Fruit fly (Drosophila melanogaster): ENCODE measurements around the gene Afg3l2.
A peak's percentile ranks its signal among the peaks of the same experiment; 100 is the strongest.

Gene Afg3l2

DNA sequence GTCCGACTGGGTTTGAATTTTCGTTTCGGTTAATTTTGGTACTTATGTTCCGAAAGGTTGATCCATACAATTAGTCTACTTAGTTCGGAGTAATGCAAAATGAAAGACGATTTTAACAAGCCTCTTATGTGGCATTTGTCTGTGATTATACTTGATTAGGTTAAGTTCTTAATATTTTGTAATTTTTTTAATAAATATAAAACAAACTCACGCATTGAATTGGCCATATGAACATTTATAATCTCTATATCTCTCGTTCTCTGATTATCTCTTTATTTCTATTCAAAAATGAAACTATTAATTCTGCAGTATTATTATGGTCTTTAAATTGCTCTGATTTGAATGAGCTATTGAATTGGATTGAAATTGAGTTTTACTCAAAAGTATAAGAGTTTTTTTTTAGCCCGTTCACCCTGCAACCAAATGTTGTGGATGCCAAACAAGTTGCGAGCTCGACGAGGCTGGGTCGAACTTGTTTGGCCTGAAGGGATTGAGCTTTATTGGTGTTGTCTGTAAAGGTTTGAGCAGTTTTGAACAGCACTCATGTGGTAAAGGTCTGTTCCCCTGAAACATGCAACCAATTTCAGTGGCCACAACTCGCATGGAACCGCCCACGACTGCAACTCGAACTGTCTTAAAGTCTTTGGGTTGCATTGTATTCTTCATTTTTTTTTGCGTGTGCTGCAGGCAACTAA, 12.1 kb upstream of the Afg3l2 start, which contains the start of gene CG6497:
Gene CG6497, minus strand, starts transcription at position 51 of the 695 bp plus-strand sequence.
- no peak for TF ChIP-seq Hr39 (optimal IDR thresholded peaks at IDR 0.05)
- TF ChIP-seq row (GFP tag; IDR thresholded peaks at IDR 0.05), result no peak
- TF ChIP-seq CG10431 (GFP tag; optimal IDR thresholded peaks at IDR 0.05), result no peak
- no peak for TF ChIP-seq CTCF (GFP tag; optimal IDR thresholded peaks at IDR 0.05)
- TF ChIP-seq Hsf (GFP tag; optimal IDR thresholded peaks at IDR 0.05), result no peak
- TF ChIP-seq z (GFP tag; IDR thresholded peaks at IDR 0.05), result peak; percentile 94
- no peak for TF ChIP-seq Mes4 (GFP tag; optimal IDR thresholded peaks at IDR 0.05)
- no peak for TF ChIP-seq Ravus (GFP tag; IDR thresholded peaks at IDR 0.05)
- TF ChIP-seq Atf6 (GFP tag; IDR thresholded peaks at IDR 0.05), result no peak
- TF ChIP-seq CG5180 (GFP tag; optimal IDR thresholded peaks at IDR 0.05), result peak; percentile 97

DNA sequence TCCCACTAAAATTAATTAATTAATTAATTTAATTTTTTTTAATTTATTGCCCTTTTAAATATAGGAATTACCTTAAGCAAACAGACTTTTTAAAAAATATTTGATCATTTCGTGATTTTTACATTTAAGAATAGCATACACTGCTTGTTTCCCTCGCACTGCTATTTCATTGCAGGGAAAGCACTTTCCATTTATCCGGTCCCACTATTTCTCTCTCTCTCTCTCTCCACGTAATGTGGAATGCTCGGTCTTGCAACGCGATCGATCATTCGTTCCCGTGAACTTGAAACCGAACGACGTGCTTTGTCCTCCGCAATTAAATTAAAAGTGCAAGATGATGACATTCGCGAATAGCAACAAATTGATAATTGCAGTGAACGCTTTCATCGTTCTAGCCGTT, 3.7 kb upstream of the Afg3l2 start:
- TF ChIP-seq stwl (tag; optimal IDR thresholded peaks at IDR 0.05) (peak; percentile 91), CG10267 (tag; optimal IDR thresholded peaks at IDR 0.05) (no peak), CG2199 (GFP tag; IDR thresholded peaks at IDR 0.05) (peak; percentile 56; the same call in 1 of the 3 replicates), Deaf1 (tag; optimal IDR thresholded peaks at IDR 0.05) (peak; percentile 48), CG3065 (GFP tag; optimal IDR thresholded peaks at IDR 0.05) (no peak), gfzf (GFP tag; optimal IDR thresholded peaks at IDR 0.05) (peak; percentile 52), CG16813 (GFP tag; IDR thresholded peaks at IDR 0.05; ENCODE audit: partially characterized antibody) (peak; percentile 27; the same call in 2 of the 3 replicates)

DNA sequence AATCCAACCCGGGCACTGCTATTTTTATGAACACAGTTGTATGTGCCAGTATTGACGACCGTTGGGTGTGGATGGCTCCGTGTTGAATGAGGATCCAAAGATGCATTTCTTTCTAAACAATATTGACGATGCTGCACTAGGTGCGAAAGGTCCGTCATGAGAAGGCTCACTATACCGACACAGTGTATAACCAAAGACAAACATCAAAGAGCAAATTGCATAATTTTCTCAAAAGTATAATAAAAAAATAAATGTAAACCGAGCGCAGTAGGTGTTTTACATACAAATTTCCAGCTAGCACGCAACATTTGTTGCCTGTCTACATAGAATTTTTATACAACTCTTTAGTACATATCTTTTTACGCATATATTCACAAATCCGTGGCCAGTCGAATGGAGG, 1.2 kb upstream of the Afg3l2 start, which contains the start of gene CG7707:
Gene CG7707, plus strand, starts transcription at position 301 of the 400 bp plus-strand sequence.
- TF ChIP-seq ro (GFP tag; IDR thresholded peaks at IDR 0.05) (no peak), twi (tag; optimal IDR thresholded peaks at IDR 0.05) (no peak), CG4730 (GFP tag; IDR thresholded peaks at IDR 0.05) (no peak), peb (GFP tag; IDR thresholded peaks at IDR 0.05) (no peak), CG9876 (GFP tag; optimal IDR thresholded peaks at IDR 0.05) (no peak), Six4 (GFP tag; optimal IDR thresholded peaks at IDR 0.05) (no peak), CG3726 (GFP tag; IDR thresholded peaks at IDR 0.05) (no peak), CG7357 (GFP tag; IDR thresholded peaks at IDR 0.05) (no peak), Blimp-1 (GFP tag; optimal IDR thresholded peaks at IDR 0.05) (no peak), gt (GFP tag; IDR thresholded peaks at IDR 0.05) (no peak), CG33557 (GFP tag; optimal IDR thresholded peaks at IDR 0.05) (no peak), Dref (GFP tag; IDR thresholded peaks at IDR 0.05) (no peak), stwl (tag; optimal IDR thresholded peaks at IDR 0.05) (no peak), CG14860 (GFP tag; IDR thresholded peaks at IDR 0.05; ENCODE audit: partially characterized antibody) (no peak), CG8089 (GFP tag; optimal IDR thresholded peaks at IDR 0.05) (no peak), chn (GFP tag; optimal IDR thresholded peaks at IDR 0.05) (no peak)

DNA sequence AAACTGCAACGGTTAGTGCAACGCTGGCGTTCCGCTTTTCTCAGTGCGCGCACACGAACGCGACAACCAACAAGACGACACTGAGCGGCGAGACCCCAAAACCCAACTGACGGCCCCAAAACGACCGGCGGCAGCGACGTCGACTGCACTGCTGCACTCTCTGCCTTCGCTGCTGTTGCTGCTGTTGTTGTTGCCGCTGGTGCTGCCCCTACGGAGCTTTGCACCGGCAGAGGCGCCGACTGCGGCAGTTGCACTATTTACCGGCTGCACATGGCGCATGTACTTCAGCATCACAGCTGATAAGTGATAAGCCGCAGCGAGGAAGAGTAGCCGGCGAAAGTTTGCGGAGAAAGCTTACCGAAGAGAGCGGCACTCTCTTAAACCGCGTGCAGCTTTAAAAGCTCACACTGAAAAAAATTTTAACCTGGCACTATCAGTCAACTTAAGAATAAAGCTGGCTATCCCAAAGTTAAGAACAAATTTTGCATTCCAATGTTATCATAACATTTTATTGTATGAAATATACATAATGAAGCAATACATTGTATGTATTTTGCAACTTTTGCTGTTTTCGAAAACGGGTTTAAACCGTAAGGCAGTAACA, 3.7 kb downstream of the Afg3l2 start, which contains the start of gene Rbp6:
Gene Rbp6, minus strand, starts transcription at position 84 of the 604 bp plus-strand sequence.
- TF ChIP-seq Dek (tag; optimal IDR thresholded peaks at IDR 0.05) (no peak), run (tag; optimal IDR thresholded peaks at IDR 0.05) (no peak), CG13296 (GFP tag; optimal IDR thresholded peaks at IDR 0.05) (no peak), GATAe (GFP tag; conservative IDR thresholded peaks at IDR 0.05) (no peak), hkb (optimal IDR thresholded peaks at IDR 0.05) (no peak), hkb (GFP tag; IDR thresholded peaks at IDR 0.05) (peak; percentile 37), wor (GFP tag; IDR thresholded peaks at IDR 0.05) (no peak), schlank (tag; optimal IDR thresholded peaks at IDR 0.05) (no peak), Ets97D (GFP tag; optimal IDR thresholded peaks at IDR 0.05) (no peak), CG10147 (GFP tag; optimal IDR thresholded peaks at IDR 0.05) (no peak), CG9797 (GFP tag; optimal IDR thresholded peaks at IDR 0.05) (no peak), CG12104 (GFP tag; optimal IDR thresholded peaks at IDR 0.05) (no peak), CG30020 (tag; optimal IDR thresholded peaks at IDR 0.05) (no peak), CG11247 (GFP tag; IDR thresholded peaks at IDR 0.05) (no peak; the same call in 1 of the 2 replicates), CG10462 (GFP tag; optimal IDR thresholded peaks at IDR 0.05) (peak; percentile 8), crp (GFP tag; optimal IDR thresholded peaks at IDR 0.05) (peak in 1 of 2 experiments; percentile 37)
